Worm (Caenorhabditis elegans): Measurements from ENCODE around the gene efhc-1.

ce11 chrX:10392792-10393191 lies 34.6 kb downstream of the efhc-1 start:
- TF ChIP-seq blmp-1 (tag; optimal IDR thresholded peaks at IDR 0.05; ENCODE audit: insufficient read depth), result no peak
- no peak for TF ChIP-seq ceh-16 (tag; optimal IDR thresholded peaks at IDR 0.05)
- no peak for TF ChIP-seq lsy-2 (tag; optimal IDR thresholded peaks at IDR 0.05)
- no peak for TF ChIP-seq crh-2 (tag; optimal IDR thresholded peaks at IDR 0.05)
- no peak for TF ChIP-seq lin-39 (tag; optimal IDR thresholded peaks at IDR 0.05)
- no peak for TF ChIP-seq skn-1 (tag; optimal IDR thresholded peaks at IDR 0.05)

Measured in whole organism, L2 larva.